Worm (Caenorhabditis elegans): ENCODE results near the gene F40H3.3.

- TF ChIP-seq nhr-11 (tag; optimal IDR thresholded peaks at IDR 0.05) (no peak), pha-4 (tag; optimal IDR thresholded peaks at IDR 0.05) (no peak), ama-1 (optimal IDR thresholded peaks at IDR 0.05) (no peak), unc-55 (GFP tag; optimal IDR thresholded peaks at IDR 0.05) (no peak), pha-2 (tag; optimal IDR thresholded peaks at IDR 0.05) (no peak), ceh-24 (tag; optimal IDR thresholded peaks at IDR 0.05) (no peak), nfya-1 (tag; optimal IDR thresholded peaks at IDR 0.05) (no peak), ceh-19 (GFP tag; optimal IDR thresholded peaks at IDR 0.05) (no peak), che-1 (tag; optimal IDR thresholded peaks at IDR 0.05) (no peak), sox-4 (tag; optimal IDR thresholded peaks at IDR 0.05) (no peak), fax-1 (tag; optimal IDR thresholded peaks at IDR 0.05) (no peak), mec-3 (tag; optimal IDR thresholded peaks at IDR 0.05; ENCODE audit: borderline replicate concordance) (no peak)
Measured at ce11 chrII:6147131-6147530, 24.2 kb upstream of the F40H3.3 start.
